Worm (Caenorhabditis elegans): ENCODE data around the gene EEED8.2.

Gene EEED8.2

DNA sequence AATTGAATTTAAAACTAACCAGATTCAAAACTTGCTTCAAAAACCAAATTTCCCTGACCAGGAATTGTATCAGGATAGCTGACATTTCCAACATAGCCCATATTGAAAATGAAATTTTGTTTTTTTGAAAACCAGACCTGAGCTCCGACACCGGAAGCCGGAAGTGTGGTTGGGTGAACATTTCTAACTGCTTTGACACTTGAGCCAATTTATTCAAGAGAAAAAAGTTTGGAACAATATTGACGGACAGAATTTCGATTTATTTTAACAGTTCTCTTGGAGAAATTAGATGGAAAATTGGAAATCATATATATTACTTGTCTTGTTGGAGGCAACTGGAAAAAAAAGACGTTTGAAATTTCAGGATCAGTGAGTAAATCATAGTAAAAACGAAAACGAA, 29.3 kb upstream of the EEED8.2 start, which contains the start of gene ccpp-6:
Gene ccpp-6, minus strand, starts transcription at position 101 of the 400 bp plus-strand sequence.
- TF ChIP-seq hlh-11 (tag; optimal IDR thresholded peaks at IDR 0.05) (no peak), aha-1 (tag) (peak; percentile 11), lin-38 (GFP tag; IDR thresholded peaks at IDR 0.05) (0 out of 2 replicates have a peak, but pooled peaks have one; percentile 16), nhr-42 (GFP tag; IDR thresholded peaks at IDR 0.05) (no peak), ZK546.5 (tag; optimal IDR thresholded peaks at IDR 0.05) (no peak), mep-1 (tag; optimal IDR thresholded peaks at IDR 0.05) (peak; percentile 25), ama-1 (optimal IDR thresholded peaks at IDR 0.05) (peak; percentile 0)

DNA sequence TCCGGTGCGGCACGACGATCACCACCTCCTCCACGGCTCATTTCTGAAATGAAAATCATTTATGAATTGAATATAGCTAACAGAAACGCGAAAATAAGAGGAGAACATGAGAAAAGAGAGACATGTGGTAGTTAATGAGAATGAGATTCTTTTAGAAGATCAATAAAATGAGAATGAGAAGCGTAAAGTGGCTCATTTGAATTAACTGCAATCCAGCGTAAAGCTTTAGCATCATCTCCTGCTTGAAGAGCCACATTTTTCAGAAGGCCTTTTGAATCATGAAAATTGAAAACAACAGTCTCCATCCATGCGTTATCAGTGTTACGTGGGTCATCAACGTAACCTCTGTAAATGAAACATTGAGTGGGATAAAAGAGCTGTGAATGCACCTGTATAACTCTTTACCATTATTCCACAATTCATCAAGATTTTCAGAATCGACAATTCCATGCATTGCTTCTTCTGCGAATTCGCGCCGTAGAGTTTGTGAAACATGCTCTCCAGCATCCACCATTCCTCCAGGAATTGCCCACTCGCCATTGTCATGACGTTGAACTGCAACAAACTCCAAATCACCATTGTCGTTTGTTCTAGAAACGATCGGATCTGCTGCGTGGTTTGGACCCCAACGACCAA, 27.6 kb upstream of the EEED8.2 start, which contains the start of gene rsp-4:
Gene rsp-4, minus strand, starts transcription at position 51 of the 636 bp plus-strand sequence.
- TF ChIP-seq nhr-25 (tag; optimal IDR thresholded peaks at IDR 0.05; ENCODE audit: borderline replicate concordance, insufficient read depth) (no peak), aha-1 (tag) (peak; percentile 94)

DNA sequence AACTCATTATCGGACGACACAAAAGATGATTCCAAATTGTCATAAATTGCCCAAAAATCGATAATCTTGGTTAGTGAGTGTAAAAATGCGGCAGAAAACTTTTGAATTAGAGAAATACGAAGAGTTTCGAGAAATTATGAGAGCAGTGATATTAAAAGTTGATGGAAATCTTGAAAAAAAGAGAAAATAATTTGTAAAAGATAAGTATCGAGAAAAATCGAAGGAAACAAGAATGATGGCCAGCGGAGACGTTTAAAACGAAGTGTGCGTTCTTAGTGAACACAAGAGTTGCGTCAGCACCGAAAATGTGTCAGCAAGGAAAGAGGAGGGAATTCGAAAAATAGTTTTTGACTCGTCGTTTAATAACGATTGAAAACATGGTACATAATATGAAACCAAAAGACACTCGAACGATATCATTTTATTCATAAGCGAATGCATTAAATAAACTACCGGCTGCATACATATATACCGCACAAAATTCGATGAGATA, 26.6 kb upstream of the EEED8.2 start, which contains the start of gene ndx-6:
Gene ndx-6, minus strand, starts transcription at position 51 of the 493 bp plus-strand sequence.
- TF ChIP-seq nhr-28 (tag; optimal IDR thresholded peaks at IDR 0.05) (peak; percentile 49), ztf-7 (tag; optimal IDR thresholded peaks at IDR 0.05) (peak; percentile 43), ama-1 (optimal IDR thresholded peaks at IDR 0.05) (peak; percentile 55), madf-9 (GFP tag; conservative IDR thresholded peaks at IDR 0.05) (peak; percentile 35; the same call in 1 of the 2 replicates), nhr-77 (tag; optimal IDR thresholded peaks at IDR 0.05) (peak; percentile 88), daf-19 (GFP tag; conservative IDR thresholded peaks at IDR 0.05) (peak; percentile 53; the same call in 1 of the 2 replicates), T26A8.4 (GFP tag; IDR thresholded peaks at IDR 0.05) (peak; percentile 74), duxl-1 (tag; optimal IDR thresholded peaks at IDR 0.05; ENCODE audit: poor library complexity) (peak; percentile 51), nhr-11 (tag; optimal IDR thresholded peaks at IDR 0.05) (peak; percentile 71), zip-2 (tag; optimal IDR thresholded peaks at IDR 0.05) (no peak), lsy-2 (tag; optimal IDR thresholded peaks at IDR 0.05) (peak; percentile 73 to 94), nhr-42 (GFP tag; IDR thresholded peaks at IDR 0.05) (0 out of 2 replicates have a peak, but pooled peaks have one; percentile 64), mes-2 (tag; optimal IDR thresholded peaks at IDR 0.05; ENCODE audit: poor library complexity, severe bottlenecking) (peak; percentile 91), egl-43 (GFP tag; IDR thresholded peaks at IDR 0.05) (peak; percentile 24; the same call in 1 of the 2 replicates), snpc-1.2 (GFP tag; IDR thresholded peaks at IDR 0.05) (no peak), rbr-2 (tag; optimal IDR thresholded peaks at IDR 0.05) (peak; percentile 75), ceh-20 (GFP tag; IDR thresholded peaks at IDR 0.05) (peak; percentile 58; the same call in 1 of the 2 replicates), F49E8.2 (tag; optimal IDR thresholded peaks at IDR 0.05; ENCODE audit: borderline replicate concordance) (no peak), mxl-2 (GFP tag; conservative IDR thresholded peaks at IDR 0.05) (no peak), nhr-48 (tag; optimal IDR thresholded peaks at IDR 0.05) (peak; percentile 67), R02D3.7 (tag; optimal IDR thresholded peaks at IDR 0.05) (no peak), dmd-9 (GFP tag; IDR thresholded peaks at IDR 0.05) (0 out of 2 replicates have a peak, but pooled peaks have one; percentile 42), daf-12 (tag; optimal IDR thresholded peaks at IDR 0.05) (no peak), tag-97 (GFP tag; IDR thresholded peaks at IDR 0.05) (no peak), lin-38 (GFP tag; IDR thresholded peaks at IDR 0.05) (peak; percentile 86), ztf-11 (tag; optimal IDR thresholded peaks at IDR 0.05) (no peak), mxl-3 (GFP tag; optimal IDR thresholded peaks at IDR 0.05) (peak; percentile 57), ctbp-1 (GFP tag; IDR thresholded peaks at IDR 0.05) (0 out of 2 replicates have a peak, but pooled peaks have one; percentile 23), madf-5 (GFP tag; IDR thresholded peaks at IDR 0.05) (no peak), daf-16 (GFP tag; optimal IDR thresholded peaks at IDR 0.05) (no peak), daf-16 (tag; optimal IDR thresholded peaks at IDR 0.05) (peak; percentile 47), jun-1 (tag; optimal IDR thresholded peaks at IDR 0.05) (peak; percentile 26), spr-3 (GFP tag; optimal IDR thresholded peaks at IDR 0.05) (peak; percentile 18), hlh-30 (tag; optimal IDR thresholded peaks at IDR 0.05; ENCODE audit: insufficient read depth) (peak; percentile 66), spr-1 (tag; optimal IDR thresholded peaks at IDR 0.05) (peak; percentile 66), hmg-1.1 (GFP tag; IDR thresholded peaks at IDR 0.05) (peak; percentile 71), mdl-1 (tag; optimal IDR thresholded peaks at IDR 0.05) (peak in 1 of 2 experiments; percentile 27), dpl-1 (GFP tag; optimal IDR thresholded peaks at IDR 0.05) (peak; percentile 99), nhr-25 (tag; optimal IDR thresholded peaks at IDR 0.05; ENCODE audit: borderline replicate concordance, insufficient read depth) (peak; percentile 76), lin-29 (GFP tag; IDR thresholded peaks at IDR 0.05) (0 out of 2 replicates have a peak, but pooled peaks have one; percentile 32)

Measured in whole organism, L4 larva.